Fruit fly (Drosophila melanogaster): Measurements from ENCODE around the gene CG9953.

Gene CG9953

DNA sequence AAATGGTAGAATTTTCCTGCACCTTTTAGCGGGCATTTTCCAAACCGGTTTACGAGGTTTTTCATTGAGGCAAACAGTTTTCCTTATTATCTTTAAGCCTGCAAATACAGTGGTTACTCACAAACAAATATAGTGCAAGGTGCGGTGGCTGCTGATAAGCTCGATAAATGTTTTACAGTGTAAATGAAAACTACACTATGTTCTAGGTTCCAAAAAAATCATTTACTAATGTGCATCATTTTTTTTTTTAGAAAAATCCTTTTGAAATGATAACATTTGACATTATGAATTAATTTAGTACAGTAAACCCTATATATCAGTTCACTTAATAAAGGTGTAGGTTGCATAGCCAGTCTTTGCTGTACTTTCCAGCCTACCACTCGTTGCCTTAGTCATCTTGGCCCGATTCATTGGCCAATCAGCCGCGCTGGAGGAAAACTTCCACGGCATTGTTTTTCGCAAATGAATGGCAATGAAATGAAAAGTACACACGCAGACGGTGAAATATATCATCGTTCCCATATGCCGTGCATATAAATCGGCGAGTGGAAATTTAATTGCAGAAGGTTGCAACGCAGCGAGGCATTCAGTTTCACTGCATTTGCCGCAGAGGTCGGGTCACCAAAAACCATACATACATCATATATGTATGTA lies 8.7 kb downstream of the CG9953 start (continued):
- TF ChIP-seq Dfd (GFP tag; optimal IDR thresholded peaks at IDR 0.05), result no peak
- TF ChIP-seq scrt (GFP tag; optimal IDR thresholded peaks at IDR 0.05), result no peak
- no peak for TF ChIP-seq NK7.1 (GFP tag; optimal IDR thresholded peaks at IDR 0.05)
- TF ChIP-seq Bteb2 (GFP tag; optimal IDR thresholded peaks at IDR 0.05), result no peak
- no peak for TF ChIP-seq run (tag; optimal IDR thresholded peaks at IDR 0.05)
- TF ChIP-seq Adf1 (GFP tag; IDR thresholded peaks at IDR 0.05), result no peak
- TF ChIP-seq sqz (GFP tag; optimal IDR thresholded peaks at IDR 0.05), result no peak
- peak; percentile 3 for TF ChIP-seq CG15269 (tag; optimal IDR thresholded peaks at IDR 0.05)
- TF ChIP-seq CG11560 (tag; IDR thresholded peaks at IDR 0.05), result no peak
- peak; percentile 16 for TF ChIP-seq lilli (GFP tag; optimal IDR thresholded peaks at IDR 0.05)
- no peak for TF ChIP-seq pfk (GFP tag; optimal IDR thresholded peaks at IDR 0.05)
- TF ChIP-seq Opbp (GFP tag; IDR thresholded peaks at IDR 0.05; ENCODE audit: partially characterized antibody), result no peak
- TF ChIP-seq yki (optimal IDR thresholded peaks at IDR 0.05), result no peak
- TF ChIP-seq ara (GFP tag; IDR thresholded peaks at IDR 0.05), result no peak
- TF ChIP-seq pzg (GFP tag; optimal IDR thresholded peaks at IDR 0.05), result no peak
- no peak for TF ChIP-seq CG10462 (GFP tag; optimal IDR thresholded peaks at IDR 0.05)
- TF ChIP-seq Xbp1 (GFP tag; optimal IDR thresholded peaks at IDR 0.05), result peak; percentile 12
- TF ChIP-seq Sry-δ (GFP tag; optimal IDR thresholded peaks at IDR 0.05), result no peak
- no peak for TF ChIP-seq CG31388 (GFP tag; optimal IDR thresholded peaks at IDR 0.05)
- no peak for TF ChIP-seq CG4707 (GFP tag; optimal IDR thresholded peaks at IDR 0.05)
- no peak for TF ChIP-seq pb (GFP tag; optimal IDR thresholded peaks at IDR 0.05)
- TF ChIP-seq lola (GFP tag; optimal IDR thresholded peaks at IDR 0.05), result peak in 1 of 3 experiments; percentile 47

dm6 chr3L:6978757-6979386 lies 9.4 kb downstream of the CG9953 start:
- peak in 1 of 2 experiments; percentile 61 for TF ChIP-seq eve (GFP tag; optimal IDR thresholded peaks at IDR 0.05)
- TF ChIP-seq CG10979 (tag; optimal IDR thresholded peaks at IDR 0.05), result peak; percentile 11
- TF ChIP-seq D (optimal IDR thresholded peaks at IDR 0.05), result peak; percentile 25
- TF ChIP-seq D (GFP tag; optimal IDR thresholded peaks at IDR 0.05), result no peak
- TF ChIP-seq Xrp1 (GFP tag; IDR thresholded peaks at IDR 0.05), result peak; percentile 29; the same call in 1 of the 2 replicates
- TF ChIP-seq chm (GFP tag; IDR thresholded peaks at IDR 0.05), result 0 out of 2 replicates have a peak, but pooled peaks have one; percentile 24
- TF ChIP-seq grau (tag; optimal IDR thresholded peaks at IDR 0.05), result peak; percentile 75
- no peak for TF ChIP-seq CG34376 (GFP tag; optimal IDR thresholded peaks at IDR 0.05)
- 0 out of 3 replicates have a peak, but pooled peaks have one; percentile 10 for TF ChIP-seq row (GFP tag; IDR thresholded peaks at IDR 0.05)
- no peak for TF ChIP-seq Six4 (GFP tag; optimal IDR thresholded peaks at IDR 0.05)
- TF ChIP-seq CG32772 (GFP tag; IDR thresholded peaks at IDR 0.05), result 0 out of 2 replicates have a peak, but pooled peaks have one; percentile 6
- TF ChIP-seq CG7987 (GFP tag; optimal IDR thresholded peaks at IDR 0.05), result no peak
- peak; percentile 81 for TF ChIP-seq kah (GFP tag; optimal IDR thresholded peaks at IDR 0.05)
- TF ChIP-seq CG15601 (tag; optimal IDR thresholded peaks at IDR 0.05), result peak; percentile 94
- TF ChIP-seq ro (GFP tag; IDR thresholded peaks at IDR 0.05), result no peak
- TF ChIP-seq Pdp1 (GFP tag; optimal IDR thresholded peaks at IDR 0.05), result peak in 1 of 2 experiments; percentile 95
- TF ChIP-seq Stat92E (GFP tag; optimal IDR thresholded peaks at IDR 0.05), result peak in 1 of 3 experiments; percentile 20
- peak; percentile 8 for TF ChIP-seq gem (tag; optimal IDR thresholded peaks at IDR 0.05)
- no peak for TF ChIP-seq Taf1 (GFP tag; IDR thresholded peaks at IDR 0.05)
- TF ChIP-seq CG15011 (GFP tag; optimal IDR thresholded peaks at IDR 0.05), result no peak
- TF ChIP-seq cas (GFP tag; IDR thresholded peaks at IDR 0.05), result no peak
- TF ChIP-seq CG12659 (GFP tag; optimal IDR thresholded peaks at IDR 0.05), result no peak
- peak; percentile 58 for TF ChIP-seq sens (GFP tag)
- no peak for TF ChIP-seq Kr (GFP tag; optimal IDR thresholded peaks at IDR 0.05)

All from whole organism, embryonic.